Worm (Caenorhabditis elegans): ENCODE measurements around the gene Y45G5AM.4.

- no peak for TF ChIP-seq ztf-23 (GFP tag; IDR thresholded peaks at IDR 0.05)
- no peak for TF ChIP-seq T22C8.4 (GFP tag; IDR thresholded peaks at IDR 0.05)
- no peak for TF ChIP-seq ref-1 (GFP tag; conservative IDR thresholded peaks at IDR 0.05)
- no peak for TF ChIP-seq ztf-29 (GFP tag; IDR thresholded peaks at IDR 0.05)
- no peak for TF ChIP-seq klf-2 (GFP tag; conservative IDR thresholded peaks at IDR 0.05)
Observed at ce11 chrV:4168045-4168444, 5.0 kb downstream of the Y45G5AM.4 start.

All from whole organism, midembryonic.